Worm (Caenorhabditis elegans) whole organism, L3 larva: Measurements from ENCODE around the gene C26B2.7.

Experiments used
- elt-3 ChIP-seq, 3 experiments: fragments of 150-350 bp in 1 of 3; sonication (generic microtip) in 2 of 3; optimal IDR thresholded peaks; 2 replicates in 2 of 3; 4 replicates in 1 of 3; lab custom pipeline; 2014 to 2017; ENCODE audit warnings: missing biosample characterization in 3 of 3, missing genetic modification characterization in 3 of 3
- fkh-10 ChIP-seq: sonication (generic microtip); optimal IDR thresholded peaks from 2 replicates; lab custom pipeline; 2017; ENCODE audit warnings: missing biosample characterization, missing genetic modification reagents, missing genetic modification characterization
- fos-1 ChIP-seq: fragments of 150-350 bp; optimal IDR thresholded peaks from 2 replicates; lab custom pipeline; 2014; ENCODE audit warnings: missing biosample characterization, missing genetic modification characterization
- nhr-11 ChIP-seq: fragments of 150-350 bp; optimal IDR thresholded peaks from 2 replicates; lab custom pipeline; 2014; ENCODE audit warnings: missing biosample characterization, missing genetic modification characterization
- nhr-28 ChIP-seq: fragments of 150-350 bp; optimal IDR thresholded peaks from 2 replicates; lab custom pipeline; 2014; ENCODE audit warnings: missing biosample characterization, missing genetic modification characterization
- skn-1 ChIP-seq: fragments of 150-350 bp; optimal IDR thresholded peaks from 2 replicates; lab custom pipeline; 2014; ENCODE audit warnings: missing biosample characterization, missing genetic modification characterization

DNA sequence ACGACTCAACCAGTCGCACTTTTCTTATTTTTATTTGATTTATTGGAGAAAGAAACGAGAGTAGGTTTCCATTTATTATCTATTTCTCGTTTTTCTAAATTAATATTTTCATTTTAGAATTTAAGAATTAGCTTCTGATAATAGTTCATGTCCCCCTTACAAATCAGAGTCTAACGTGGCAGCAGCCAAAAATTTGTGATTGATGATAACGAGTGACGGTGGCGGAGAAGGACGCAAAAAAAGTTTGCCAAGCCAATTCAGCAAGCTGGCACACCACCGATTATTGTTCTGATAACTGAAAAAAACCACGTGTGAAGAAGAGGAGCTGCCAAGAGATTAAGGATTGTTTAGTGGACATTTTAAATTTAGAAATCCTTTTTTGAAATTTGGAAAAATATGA, 14.0 kb downstream of the C26B2.7 start:
- TF ChIP-seq fos-1 = no peak
- no peak for TF ChIP-seq nhr-28
- no peak for TF ChIP-seq elt-3 (tag; optimal IDR thresholded peaks at IDR 0.05; lab: Kevin White, UChicago)
- no peak for TF ChIP-seq skn-1 (tag; lab: Kevin White, UChicago)
- no peak for TF ChIP-seq fkh-10 (GFP tag; lab: Kevin White, UChicago)
- no peak for TF ChIP-seq nhr-11 (tag; lab: Kevin White, UChicago)
